Worm (Caenorhabditis elegans): Measurements from ENCODE around the gene unc-41.

DNA sequence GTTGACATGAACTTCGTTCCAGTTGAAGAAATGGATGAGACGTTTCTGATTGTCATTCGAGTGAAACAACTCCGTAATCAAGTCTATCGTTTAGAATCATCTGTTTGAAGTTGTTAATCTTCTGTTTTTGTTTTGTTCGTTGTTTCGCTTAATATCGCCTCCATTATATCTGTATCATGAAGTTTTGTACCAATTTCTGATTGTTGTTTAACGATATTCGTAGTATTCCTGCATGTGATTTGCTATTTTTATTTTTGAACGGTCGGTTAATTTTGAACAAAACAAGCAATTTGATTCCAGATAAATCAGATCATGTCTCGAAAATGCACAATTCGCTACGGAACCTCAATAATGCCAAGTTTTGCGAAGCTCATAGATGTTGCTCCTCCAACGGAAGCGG is 6.5 kb upstream of the unc-41 start, which contains the start of gene C27H6.9:
- TF ChIP-seq fkh-4 (tag; optimal IDR thresholded peaks at IDR 0.05; ENCODE audit: borderline replicate concordance) (no peak), efl-1 (optimal IDR thresholded peaks at IDR 0.05) (no peak), efl-1 (GFP tag; optimal IDR thresholded peaks at IDR 0.05 in 1 of 2) (no peak), ama-1 (optimal IDR thresholded peaks at IDR 0.05) (no peak), skn-1 (tag; optimal IDR thresholded peaks at IDR 0.05) (no peak), ceh-88 (GFP tag; IDR thresholded peaks at IDR 0.05) (no peak), unc-86 (tag; optimal IDR thresholded peaks at IDR 0.05) (no peak), fkh-10 (GFP tag; optimal IDR thresholded peaks at IDR 0.05) (no peak), nhr-11 (tag; optimal IDR thresholded peaks at IDR 0.05) (no peak), aha-1 (tag; optimal IDR thresholded peaks at IDR 0.05) (no peak), ceh-90 (tag; optimal IDR thresholded peaks at IDR 0.05) (no peak), mdl-1 (tag; optimal IDR thresholded peaks at IDR 0.05) (no peak)

Data from whole organism, L1 larva.